Worm (Caenorhabditis elegans) whole organism, mixed stage, embryonic: Measurements from ENCODE around the gene C07D10.5.

Experiments
- elt-3 ChIP-seq: fragments of 150-350 bp; optimal IDR thresholded peaks from 2 replicates; lab custom pipeline; 2014; ENCODE audit warnings: missing biosample characterization, missing genetic modification characterization
- flh-1 ChIP-seq: fragments of 200-800 bp; sonication (Bioruptor generic); optimal IDR thresholded peaks from 2 replicates; lab custom pipeline; 2018; ENCODE audit warnings: mild to moderate bottlenecking, missing genetic modification characterization, moderate library complexity, missing compliant biosample characterization
- nhr-237 ChIP-seq: fragments of 150-350 bp; optimal IDR thresholded peaks from 2 replicates; lab custom pipeline; 2014; ENCODE audit warnings: missing biosample characterization, missing genetic modification characterization
- unc-62 ChIP-seq: fragments of 150-350 bp; optimal IDR thresholded peaks from 2 replicates; lab custom pipeline; 2014; ENCODE audit warnings: missing biosample characterization, missing genetic modification reagents, missing genetic modification characterization

DNA sequence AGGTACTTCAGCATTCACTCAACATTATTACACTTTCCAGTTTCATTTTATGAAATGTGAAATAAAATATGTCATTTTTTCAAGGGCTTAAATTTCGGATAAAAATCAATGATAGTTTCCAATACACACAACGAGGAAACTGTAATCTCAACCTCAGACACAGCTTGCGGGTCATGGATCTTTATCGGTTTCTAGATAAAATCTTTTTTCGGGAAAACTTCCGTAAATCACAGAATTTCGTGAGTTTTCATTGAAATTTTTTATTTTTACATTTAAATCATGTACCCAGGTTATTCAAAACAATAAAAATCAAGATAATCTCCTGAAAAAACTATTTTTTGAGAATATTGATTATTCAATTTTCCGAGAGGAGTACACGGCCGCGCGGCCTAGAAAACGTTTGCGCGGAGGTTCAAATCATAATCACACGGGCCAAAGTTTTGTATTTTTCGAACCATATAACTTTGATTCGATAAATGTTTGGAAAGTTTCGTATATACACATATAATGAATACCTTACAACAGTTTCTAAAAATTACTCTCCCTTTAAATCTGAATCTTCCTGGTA, 16.0 kb downstream of the C07D10.5 start:
- TF ChIP-seq unc-62 (GFP tag; lab: Kevin White, UChicago) = no peak
- TF ChIP-seq flh-1 = no peak
- no peak for TF ChIP-seq nhr-237 (tag; lab: Kevin White, UChicago)
- no peak for TF ChIP-seq elt-3 (tag; lab: Kevin White, UChicago)
